Worm (Caenorhabditis elegans) whole organism, mixed stage, embryonic: ENCODE measurements around the gene scav-3.

Experiments used
- elt-1 ChIP-seq: sonication (generic microtip); optimal IDR thresholded peaks from 2 replicates; lab custom pipeline; 2017; ENCODE audit warnings: missing genetic modification characterization, mild to moderate bottlenecking, missing compliant biosample characterization, antibody characterized with exemption, moderate library complexity, borderline replicate concordance; ENCODE audit not compliant: insufficient read depth
- nhr-2 ChIP-seq: fragments of 150-350 bp; optimal IDR thresholded peaks from 2 replicates; lab custom pipeline; 2014; ENCODE audit warnings: missing biosample characterization, missing genetic modification characterization
- nhr-237 ChIP-seq: fragments of 150-350 bp; optimal IDR thresholded peaks from 2 replicates; lab custom pipeline; 2014; ENCODE audit warnings: missing biosample characterization, missing genetic modification characterization
- nhr-76 ChIP-seq: sonication (generic microtip); optimal IDR thresholded peaks from 2 replicates; lab custom pipeline; 2017; ENCODE audit warnings: missing biosample characterization, missing genetic modification characterization
- pha-4 ChIP-seq: fragments of 150-350 bp; optimal IDR thresholded peaks from 2 replicates; lab custom pipeline; 2018; ENCODE audit warnings: missing biosample characterization, missing genetic modification reagents, missing genetic modification characterization
- tbx-8 ChIP-seq: fragments of 200-800 bp; sonication (Bioruptor generic); optimal IDR thresholded peaks from 2 replicates; lab custom pipeline; 2018; ENCODE audit warnings: mild to moderate bottlenecking, missing genetic modification characterization, moderate library complexity, missing compliant biosample characterization
- unc-62 ChIP-seq: fragments of 150-350 bp; optimal IDR thresholded peaks from 2 replicates; lab custom pipeline; 2014; ENCODE audit warnings: missing biosample characterization, missing genetic modification reagents, missing genetic modification characterization

- TF ChIP-seq nhr-237 (tag; lab: Kevin White, UChicago), result no peak
- TF ChIP-seq nhr-2 (tag; lab: Kevin White, UChicago), result no peak
- TF ChIP-seq pha-4 (tag; lab: Kevin White, UChicago), result no peak
- no peak for TF ChIP-seq nhr-76 (tag; lab: Kevin White, UChicago)
- no peak for TF ChIP-seq tbx-8
- no peak for TF ChIP-seq elt-1
- TF ChIP-seq unc-62, result no peak
Measured at ce11 chrIII:12495594-12496096, 39.0 kb upstream of the scav-3 start, which contains the start of the genes Y111B2A.1 and Y111B2A.2.
